Fruit fly (Drosophila melanogaster) whole organism, adult: ENCODE results near the gene CG7326.

Experiments
- CG12768 ChIP-seq: fragments of 200-800 bp; sonication (Bioruptor generic); optimal IDR thresholded peaks from 2 replicates; lab custom pipeline; 2017; ENCODE audit warnings: missing biosample characterization, missing genetic modification characterization, mild to moderate bottlenecking, moderate library complexity, missing genetic modification reagents
- CG14711 ChIP-seq: fragments of 200-800 bp; sonication (Bioruptor generic); optimal IDR thresholded peaks from 2 replicates; lab custom pipeline; 2018; ENCODE audit warnings: missing biosample characterization, mild to moderate bottlenecking, missing genetic modification characterization, moderate library complexity
- CG1620 ChIP-seq: fragments of 200-800 bp; sonication (Bioruptor generic); optimal IDR thresholded peaks from 2 replicates; lab custom pipeline; 2016; ENCODE audit warnings: missing biosample characterization, missing genetic modification characterization
- CG33017 ChIP-seq: fragments of 200-800 bp; sonication (Bioruptor generic); optimal IDR thresholded peaks from 2 replicates; lab custom pipeline; 2018; ENCODE audit warnings: missing biosample characterization, mild to moderate bottlenecking, missing genetic modification characterization, moderate library complexity
- CG5204 ChIP-seq: fragments of 200-800 bp; sonication (Bioruptor generic); optimal IDR thresholded peaks from 2 replicates; lab custom pipeline; 2016; ENCODE audit warnings: missing biosample characterization, missing genetic modification characterization
- CG7045 ChIP-seq: fragments of 200-800 bp; sonication (Bioruptor generic); optimal IDR thresholded peaks from 2 replicates; lab custom pipeline; 2017; ENCODE audit warnings: missing biosample characterization, mild to moderate bottlenecking, missing genetic modification characterization
- Clk ChIP-seq: fragments of 200-800 bp; sonication (Bioruptor generic); optimal IDR thresholded peaks from 2 replicates; lab custom pipeline; 2017; ENCODE audit warnings: missing biosample characterization, missing genetic modification characterization
- Crg-1 ChIP-seq: fragments of 200-800 bp; sonication (Bioruptor generic); optimal IDR thresholded peaks from 2 replicates; lab custom pipeline; 2016; ENCODE audit warnings: missing biosample characterization, missing genetic modification characterization
- Hr96 ChIP-seq: fragments of 200-800 bp; sonication (Bioruptor generic); optimal IDR thresholded peaks from 2 replicates; lab custom pipeline; 2016; ENCODE audit warnings: missing biosample characterization, missing genetic modification characterization
- bab1 ChIP-seq: fragments of 200-800 bp; sonication (Bioruptor generic); optimal IDR thresholded peaks from 3 replicates; lab custom pipeline; 2019; ENCODE audit warnings: missing biosample characterization, mild to moderate bottlenecking, missing genetic modification characterization, moderate library complexity
- ovo ChIP-seq: fragments of 200-800 bp; sonication (Bioruptor generic); optimal IDR thresholded peaks from 2 replicates; lab custom pipeline; 2016; ENCODE audit warnings: missing biosample characterization, missing genetic modification characterization
- pad ChIP-seq: fragments of 200-800 bp; sonication (Bioruptor generic); optimal IDR thresholded peaks from 3 replicates; lab custom pipeline; 2017; ENCODE audit warnings: missing biosample characterization, missing genetic modification characterization, mild to moderate bottlenecking, moderate library complexity, missing genetic modification reagents
- tj ChIP-seq: fragments of 200-800 bp; sonication (Bioruptor generic); optimal IDR thresholded peaks from 3 replicates; lab custom pipeline; 2017; ENCODE audit warnings: missing biosample characterization, mild to moderate bottlenecking, missing genetic modification characterization, moderate library complexity

- TF ChIP-seq CG7045 (GFP tag; lab: Kevin White, UChicago) (no peak), tj (GFP tag; lab: Kevin White, UChicago) (peak; percentile 18), CG14711 (tag; lab: Kevin White, UChicago) (no peak), pad (peak; percentile 54), bab1 (GFP tag; lab: Kevin White, UChicago) (peak; percentile 47), CG33017 (tag; lab: Kevin White, UChicago) (no peak), Hr96 (GFP tag; lab: Kevin White, UChicago) (no peak), Clk (GFP tag; lab: Kevin White, UChicago) (no peak), ovo (GFP tag; lab: Kevin White, UChicago) (peak; percentile 63), CG5204 (no peak), Crg-1 (no peak), CG12768 (GFP tag; lab: Kevin White, UChicago) (peak; percentile 5), CG1620 (GFP tag; lab: Kevin White, UChicago) (no peak)
Observed at dm6 chrX:18832371-18832852, 31.2 kb downstream of the CG7326 start, which contains the start of gene Pvf1.
